Worm (Caenorhabditis elegans) whole organism, midembryonic: ENCODE measurements around the gene sek-3.

ENCODE experiments used
- T22C8.4 ChIP-seq: fragments of 200-800 bp; sonication (Bioruptor generic); IDR thresholded peaks from 2 replicates; pipeline ENCODE4 v1.3.6; 2022; ENCODE audit warnings: missing genetic modification characterization, missing compliant biosample characterization
- cog-1 ChIP-seq: sonication (generic microtip); optimal IDR thresholded peaks from 2 replicates; lab custom pipeline; 2016; ENCODE audit warnings: missing genetic modification characterization, missing compliant biosample characterization
- flt-1 ChIP-seq: fragments of 200-800 bp; sonication (Bioruptor generic); IDR thresholded peaks from 2 replicates; pipeline ENCODE4 v1.3.6; 2022; ENCODE audit warnings: missing genetic modification characterization, missing compliant biosample characterization
- klf-2 ChIP-seq: fragments of 200-800 bp; sonication (Bioruptor generic); conservative IDR thresholded peaks from 2 replicates; pipeline ENCODE4 v1.3.6; 2022; ENCODE audit warnings: missing genetic modification reagents, missing genetic modification characterization, missing compliant biosample characterization
- med-1 ChIP-seq: sonication (generic microtip); optimal IDR thresholded peaks from 2 replicates; lab custom pipeline; 2017; ENCODE audit warnings: missing genetic modification characterization, mild to moderate bottlenecking, missing compliant biosample characterization, antibody characterized with exemption, missing genetic modification reagents; ENCODE audit not compliant: insufficient read depth
- ref-1 ChIP-seq: fragments of 200-800 bp; sonication (Bioruptor generic); conservative IDR thresholded peaks from 2 replicates; pipeline ENCODE4 v1.3.6; 2022; ENCODE audit warnings: missing genetic modification reagents, missing genetic modification characterization, missing compliant biosample characterization
- tab-1 ChIP-seq: fragments of 200-800 bp; sonication (Bioruptor generic); IDR thresholded peaks from 2 replicates; pipeline ENCODE4 v1.3.6; 2022; ENCODE audit warnings: missing genetic modification characterization, missing compliant biosample characterization
- ztf-23 ChIP-seq: fragments of 200-800 bp; sonication (Bioruptor generic); IDR thresholded peaks from 2 replicates; pipeline ENCODE4 v1.3.6; 2022; ENCODE audit warnings: missing genetic modification reagents, missing genetic modification characterization, missing compliant biosample characterization
- ztf-29 ChIP-seq: fragments of 200-800 bp; sonication (Bioruptor generic); IDR thresholded peaks from 2 replicates; pipeline ENCODE4 v1.3.6; 2022; ENCODE audit warnings: missing genetic modification reagents, missing genetic modification characterization, missing compliant biosample characterization

sek-3 gene

DNA sequence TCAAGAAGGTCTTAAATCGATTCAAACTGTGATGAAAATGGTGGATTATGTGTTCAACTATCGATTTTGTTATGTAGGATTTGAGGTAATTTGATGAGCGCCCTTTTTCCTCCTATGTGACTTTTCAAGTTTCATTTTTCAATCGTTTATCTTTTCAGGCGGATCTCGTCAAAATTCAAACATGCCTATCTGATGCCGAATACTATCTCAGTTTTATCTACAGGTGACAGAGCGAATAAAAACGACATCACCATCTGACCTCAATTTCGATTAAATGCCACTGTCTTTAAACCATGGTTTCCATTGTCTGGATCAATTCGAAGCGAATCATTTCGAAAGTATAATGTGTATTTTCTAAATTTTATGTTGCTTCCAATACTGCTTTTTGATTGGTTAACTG is 44.1 kb downstream of the sek-3 start:
- TF ChIP-seq klf-2 (no peak), cog-1 (no peak), flt-1 (GFP tag; lab: Robert Waterston, UW) (no peak), ztf-23 (GFP tag; lab: Robert Waterston, UW) (no peak), med-1 (GFP tag; lab: Kevin White, UChicago) (no peak), ref-1 (GFP tag; lab: Robert Waterston, UW) (no peak), ztf-29 (GFP tag; lab: Robert Waterston, UW) (no peak), tab-1 (GFP tag; lab: Robert Waterston, UW) (no peak), T22C8.4 (no peak)

DNA sequence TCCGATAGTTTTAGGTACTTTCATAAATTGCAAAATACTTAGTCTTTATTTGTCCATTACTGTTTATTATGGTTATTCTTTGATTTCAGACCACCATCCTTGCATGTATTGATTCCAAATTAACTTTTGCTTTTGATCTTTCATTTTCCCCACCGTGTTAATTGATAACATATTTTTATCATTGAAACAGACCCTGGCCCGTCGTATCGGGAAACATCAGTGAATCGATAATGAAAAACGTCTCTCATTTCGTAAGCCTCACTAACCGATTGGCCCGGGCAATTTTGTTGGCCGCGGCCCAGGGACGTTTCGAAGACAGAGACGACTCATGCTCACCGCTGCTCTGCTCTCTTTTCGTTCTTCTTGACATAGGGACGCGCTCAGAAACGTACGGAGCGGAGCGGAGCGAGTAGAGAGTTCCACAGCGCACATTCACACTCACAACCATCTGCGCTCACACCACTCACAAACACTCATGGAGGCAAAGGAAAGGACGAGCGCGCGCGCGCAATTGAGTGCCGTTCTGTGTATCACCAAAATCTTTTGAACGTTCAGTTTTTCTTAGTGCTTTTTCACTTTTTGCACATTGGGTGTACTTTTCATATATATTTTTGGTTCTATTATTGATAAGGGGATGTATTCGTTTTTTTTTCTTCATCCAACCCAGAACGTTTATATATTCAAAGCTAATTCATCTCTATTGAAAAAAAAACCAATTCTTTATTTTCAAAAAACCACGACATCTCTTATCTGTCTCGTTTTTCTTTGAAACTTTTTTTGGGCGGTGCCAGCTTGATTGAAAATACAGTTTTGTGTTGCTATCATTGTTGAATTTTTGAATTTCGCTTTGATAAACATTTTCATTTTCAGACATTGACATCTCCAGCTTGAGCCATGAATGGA is 46.3 kb downstream of the sek-3 start, which contains the start of gene C24H10.2:
TSS of gene C24H10.2 (plus strand) at position 853 of the 903 bp plus-strand sequence.
- TF ChIP-seq cog-1 (peak; percentile 7), flt-1 (GFP tag; lab: Robert Waterston, UW) (peak; percentile 58; the same call in 1 of the 2 replicates), ztf-29 (GFP tag; lab: Robert Waterston, UW) (no peak), tab-1 (GFP tag; lab: Robert Waterston, UW) (0 out of 2 replicates have a peak, but pooled peaks have one; percentile 56), ztf-23 (GFP tag; lab: Robert Waterston, UW) (0 out of 2 replicates have a peak, but pooled peaks have one; percentile 9)

DNA sequence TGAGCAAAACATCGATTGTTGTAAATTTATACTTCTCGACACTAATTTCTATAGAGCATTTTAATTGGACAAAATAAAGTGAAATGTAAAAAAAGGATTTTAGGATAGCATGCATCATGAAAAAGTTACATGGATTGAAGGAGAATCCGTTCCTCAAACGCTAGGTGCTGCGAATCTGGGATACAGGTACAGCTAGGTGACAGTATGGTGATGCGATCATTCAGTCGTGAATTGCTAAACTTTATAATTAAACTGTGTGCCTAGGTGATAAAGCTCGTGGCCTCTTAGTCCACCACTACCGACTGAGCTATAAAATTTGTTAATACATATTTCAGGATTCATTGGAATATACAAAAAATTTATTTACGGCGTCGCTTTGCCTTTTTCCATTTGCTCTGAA is 48.9 kb downstream of the sek-3 start:
- no peak for TF ChIP-seq T22C8.4
- no peak for TF ChIP-seq ztf-29 (GFP tag; lab: Robert Waterston, UW)
- TF ChIP-seq tab-1 (GFP tag; lab: Robert Waterston, UW), result no peak
- TF ChIP-seq cog-1, result no peak
- TF ChIP-seq klf-2, result no peak

ce11 chrX:5067796-5068195 is 50.1 kb downstream of the sek-3 start, which contains the start of gene clc-7:
clc-7 (plus strand) TSS chrX:5068096.
- TF ChIP-seq flt-1 (GFP tag; lab: Robert Waterston, UW), result no peak
